Fruit fly (Drosophila melanogaster): ENCODE results near the gene Adi1.

The Adi1 gene

dm6 chr3L:10637819-10638218 lies 25.4 kb upstream of the Adi1 start, which contains the start of gene Cnep1r2 (continued):
- TF ChIP-seq CG2120 (GFP tag; optimal IDR thresholded peaks at IDR 0.05) (peak; percentile 90), Side (GFP tag; optimal IDR thresholded peaks at IDR 0.05) (peak; percentile 59), odd (GFP tag; optimal IDR thresholded peaks at IDR 0.05) (peak; percentile 92), wor (GFP tag; IDR thresholded peaks at IDR 0.05) (peak; percentile 94), ttk (GFP tag; IDR thresholded peaks at IDR 0.05) (peak; percentile 95), ind (GFP tag; optimal IDR thresholded peaks at IDR 0.05) (peak; percentile 96), CG18619 (GFP tag; optimal IDR thresholded peaks at IDR 0.05) (peak; percentile 96), so (GFP tag; IDR thresholded peaks at IDR 0.05) (peak; percentile 93), CG11085 (GFP tag; IDR thresholded peaks at IDR 0.05) (peak; percentile 94), CG4404 (GFP tag; IDR thresholded peaks at IDR 0.05) (peak; percentile 98), salm (tag; optimal IDR thresholded peaks at IDR 0.05) (peak; percentile 95), bab2 (GFP tag; optimal IDR thresholded peaks at IDR 0.05) (peak; percentile 84), exex (tag; optimal IDR thresholded peaks at IDR 0.05) (peak; percentile 84), CG14710 (tag; optimal IDR thresholded peaks at IDR 0.05) (peak; percentile 96), h (optimal IDR thresholded peaks at IDR 0.05) (no peak), CG33213 (GFP tag; optimal IDR thresholded peaks at IDR 0.05) (peak; percentile 31), HHEX (GFP tag; optimal IDR thresholded peaks at IDR 0.05) (peak; percentile 93), cg (GFP tag; optimal IDR thresholded peaks at IDR 0.05) (no peak), run (tag; optimal IDR thresholded peaks at IDR 0.05) (peak; percentile 93), CG6254 (GFP tag; optimal IDR thresholded peaks at IDR 0.05) (peak; percentile 88), HmgD (GFP tag; optimal IDR thresholded peaks at IDR 0.05) (no peak), BEAF-32 (GFP tag; optimal IDR thresholded peaks at IDR 0.05) (peak; percentile 4), H2.0 (GFP tag; IDR thresholded peaks at IDR 0.05) (peak; percentile 94), seq (GFP tag; IDR thresholded peaks at IDR 0.05) (peak; percentile 90), CG17802 (tag; optimal IDR thresholded peaks at IDR 0.05) (peak; percentile 74), eyg (GFP tag; optimal IDR thresholded peaks at IDR 0.05) (no peak), CG3281 (GFP tag; optimal IDR thresholded peaks at IDR 0.05) (peak; percentile 93), ro (GFP tag; IDR thresholded peaks at IDR 0.05) (peak; percentile 93), Dip3 (GFP tag; optimal IDR thresholded peaks at IDR 0.05) (peak; percentile 80), sna (GFP tag; IDR thresholded peaks at IDR 0.05; ENCODE audit: partially characterized antibody) (no peak), CG13123 (GFP tag; optimal IDR thresholded peaks at IDR 0.05) (peak; percentile 91), Drgx (GFP tag; IDR thresholded peaks at IDR 0.05) (peak; percentile 92), unc-4 (GFP tag; IDR thresholded peaks at IDR 0.05; ENCODE audit: partially characterized antibody) (no peak), ase (GFP tag; IDR thresholded peaks at IDR 0.05) (peak; percentile 86), NC2α (GFP tag; optimal IDR thresholded peaks at IDR 0.05) (no peak), stc (GFP tag; IDR thresholded peaks at IDR 0.05) (peak; percentile 95), CG12744 (GFP tag; optimal IDR thresholded peaks at IDR 0.05) (no peak), PHDP (tag; optimal IDR thresholded peaks at IDR 0.05) (peak; percentile 97), NFAT (GFP tag; IDR thresholded peaks at IDR 0.05) (peak; percentile 95), CG31388 (GFP tag; optimal IDR thresholded peaks at IDR 0.05) (peak; percentile 70), CG30020 (tag; optimal IDR thresholded peaks at IDR 0.05) (peak; percentile 90), tap (tag; optimal IDR thresholded peaks at IDR 0.05) (peak; percentile 91), MESR4 (GFP tag; optimal IDR thresholded peaks at IDR 0.05) (no peak), E2f2 (GFP tag; IDR thresholded peaks at IDR 0.05) (peak; percentile 79), hb (GFP tag; IDR thresholded peaks at IDR 0.05; ENCODE audit: partially characterized antibody) (no peak), CG6272 (GFP tag; IDR thresholded peaks at IDR 0.05) (peak; percentile 94), her (GFP tag; optimal IDR thresholded peaks at IDR 0.05) (peak; percentile 3), D19A (tag; optimal IDR thresholded peaks at IDR 0.05) (peak; percentile 93), vnd (GFP tag; IDR thresholded peaks at IDR 0.05; ENCODE audit: partially characterized antibody) (no peak), CHES-1-like (GFP tag; optimal IDR thresholded peaks at IDR 0.05) (peak; percentile 18), CkIIα-i1 (GFP tag; IDR thresholded peaks at IDR 0.05) (peak; percentile 41; the same call in 1 of the 2 replicates), Deaf1 (tag; optimal IDR thresholded peaks at IDR 0.05) (peak; percentile 81)
